Worm (Caenorhabditis elegans) whole organism, young adult: ENCODE results near the gene srlf-15.

Experiments used
- F49E8.2 ChIP-seq: sonication (generic microtip); optimal IDR thresholded peaks from 3 replicates; lab custom pipeline; 2017; ENCODE audit warnings: missing genetic modification characterization, mild to moderate bottlenecking, missing compliant biosample characterization, antibody characterized with exemption, moderate library complexity; ENCODE audit not compliant: insufficient read depth
- ama-1 ChIP-seq, 3 experiments: fragments of 150-350 bp in 1 of 3; sonication (generic microtip) in 2 of 3; optimal IDR thresholded peaks; 2 replicates each; lab custom pipeline; 2014 to 2018; ENCODE audit warnings: missing biosample characterization in 2 of 3, missing genetic modification characterization in 2 of 3, missing genetic modification reagents in 2 of 3
- athp-1 ChIP-seq: sonication (generic microtip); optimal IDR thresholded peaks from 2 replicates; lab custom pipeline; 2017; ENCODE audit warnings: mild to moderate bottlenecking, missing genetic modification characterization, missing compliant biosample characterization
- fkh-3 ChIP-seq: sonication (generic microtip); optimal IDR thresholded peaks from 2 replicates; lab custom pipeline; 2016; ENCODE audit warnings: mild to moderate bottlenecking, missing genetic modification characterization, missing compliant biosample characterization
- hrde-1 ChIP-seq: sonication (generic microtip); optimal IDR thresholded peaks from 2 replicates; lab custom pipeline; 2016; ENCODE audit warnings: missing genetic modification characterization, mild to moderate bottlenecking, missing compliant biosample characterization, moderate library complexity, missing genotype, missing genetic modification reagents, borderline replicate concordance
- lin-35 ChIP-seq, 3 experiments: fragments of 150-350 bp in 2 of 3; sonication (generic microtip) in 1 of 3; optimal IDR thresholded peaks; 2 replicates each; lab custom pipeline; 2014 to 2018; ENCODE audit warnings: missing biosample characterization in 3 of 3, missing genetic modification characterization in 3 of 3, missing genetic modification reagents in 3 of 3
- rcor-1 ChIP-seq: fragments of 200-800 bp; sonication (Bioruptor generic); IDR thresholded peaks from 2 replicates; pipeline ENCODE4 v1.3.6; 2022; ENCODE audit warnings: missing genetic modification reagents, missing genetic modification characterization, missing compliant biosample characterization
- sea-2 ChIP-seq: fragments of 200-800 bp; sonication (Bioruptor generic); IDR thresholded peaks from 2 replicates; pipeline ENCODE4 v1.3.6; 2022; ENCODE audit warnings: missing genetic modification characterization, missing compliant biosample characterization
- snpc-1.3 ChIP-seq: sonication (generic microtip); optimal IDR thresholded peaks from 2 replicates; lab custom pipeline; 2017; ENCODE audit warnings: missing genetic modification characterization, mild to moderate bottlenecking, missing compliant biosample characterization, antibody characterized with exemption, moderate library complexity, missing genotype, missing genetic modification reagents; ENCODE audit not compliant: insufficient read depth
- somi-1 ChIP-seq: fragments of 200-800 bp; sonication (Bioruptor generic); optimal IDR thresholded peaks from 2 replicates; lab custom pipeline; 2018; ENCODE audit warnings: mild to moderate bottlenecking, missing genetic modification characterization, missing compliant biosample characterization
- sptf-2 ChIP-seq: fragments of 200-800 bp; sonication (Bioruptor generic); optimal IDR thresholded peaks from 2 replicates; lab custom pipeline; 2018; ENCODE audit warnings: mild to moderate bottlenecking, missing genetic modification characterization, missing compliant biosample characterization
- unc-62 ChIP-seq: fragments of 150-350 bp; optimal IDR thresholded peaks from 2 replicates; lab custom pipeline; 2014; ENCODE audit warnings: missing biosample characterization, missing genetic modification reagents, missing genetic modification characterization
- ztf-25 ChIP-seq: fragments of 200-800 bp; sonication (Bioruptor generic); IDR thresholded peaks from 2 replicates; pipeline ENCODE4 v1.3.6; 2022; ENCODE audit warnings: missing genetic modification reagents, missing genetic modification characterization, missing compliant biosample characterization
- ztf-6 ChIP-seq: fragments of 200-800 bp; sonication (Bioruptor generic); IDR thresholded peaks from 2 replicates; pipeline ENCODE4 v1.3.6; 2022; ENCODE audit warnings: missing genetic modification reagents, missing genetic modification characterization, missing compliant biosample characterization

DNA sequence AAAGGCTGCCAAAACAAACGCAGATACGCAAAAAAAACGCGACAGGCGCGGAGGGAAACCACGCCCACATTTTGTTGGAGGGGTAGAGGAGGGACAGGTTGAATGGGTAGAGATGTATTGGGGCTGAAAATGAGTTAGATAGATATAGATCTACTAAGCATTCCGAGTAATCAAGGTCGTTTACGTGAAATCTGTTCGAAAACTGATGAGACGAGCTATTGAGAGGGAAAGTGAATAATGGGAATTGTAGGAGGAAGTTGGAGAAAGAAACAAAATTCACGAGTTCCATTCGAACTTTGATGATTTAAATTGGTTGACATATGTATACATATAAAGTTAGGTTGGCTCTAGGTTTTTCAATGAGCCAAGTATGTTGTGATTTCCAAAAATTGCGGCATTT lies 19.0 kb upstream of the srlf-15 start:
- TF ChIP-seq unc-62 (GFP tag; lab: Kevin White, UChicago) (no peak), F49E8.2 (tag; lab: Kevin White, UChicago) (no peak), fkh-3 (no peak), ztf-25 (GFP tag; lab: Robert Waterston, UW) (no peak), ama-1 (optimal IDR thresholded peaks at IDR 0.05; lab: Kevin White, UChicago) (no peak), ama-1 (GFP tag; optimal IDR thresholded peaks at IDR 0.05; lab: Kevin White, UChicago) (no peak), sptf-2 (GFP tag; lab: Kevin White, UChicago) (no peak), rcor-1 (GFP tag; lab: Robert Waterston, UW) (no peak), sea-2 (GFP tag; lab: Robert Waterston, UW) (no peak), ztf-6 (GFP tag; lab: Robert Waterston, UW) (no peak), lin-35 (GFP tag; optimal IDR thresholded peaks at IDR 0.05; lab: Kevin White, UChicago) (no peak), snpc-1.3 (tag; lab: Kevin White, UChicago) (no peak), hrde-1 (tag; lab: Kevin White, UChicago) (no peak), somi-1 (no peak), athp-1 (tag; lab: Kevin White, UChicago) (no peak)
